Worm (Caenorhabditis elegans) whole organism, L4 larva: Measurements from ENCODE around the gene R04E5.9.

ENCODE experiments used
- D1046.2 ChIP-seq: fragments of 200-800 bp; sonication (Bioruptor generic); IDR thresholded peaks from 2 replicates; pipeline ENCODE4 v1.3.6; 2022; ENCODE audit warnings: missing genetic modification characterization, missing compliant biosample characterization
- F26F4.8 ChIP-seq: fragments of 200-800 bp; sonication (Bioruptor generic); conservative IDR thresholded peaks from 2 replicates; pipeline ENCODE4 v1.3.6; 2022; ENCODE audit warnings: missing genetic modification characterization, missing compliant biosample characterization
- F37D6.2 ChIP-seq: sonication (generic microtip); optimal IDR thresholded peaks from 2 replicates; lab custom pipeline; 2016; ENCODE audit warnings: mild to moderate bottlenecking, missing genetic modification characterization, missing compliant biosample characterization
- R02D3.7 ChIP-seq: fragments of 150-350 bp; sonication (generic microtip); optimal IDR thresholded peaks from 3 replicates; lab custom pipeline; 2014; ENCODE audit warnings: missing biosample characterization, missing genetic modification characterization
- T26A8.4 ChIP-seq: fragments of 200-800 bp; sonication (Bioruptor generic); IDR thresholded peaks from 2 replicates; pipeline ENCODE4 v1.3.6; 2022; ENCODE audit warnings: missing genetic modification characterization, missing compliant biosample characterization
- Y5F2A.4 ChIP-seq: fragments of 200-800 bp; sonication (Bioruptor generic); optimal IDR thresholded peaks from 2 replicates; lab custom pipeline; 2018; ENCODE audit warnings: mild to moderate bottlenecking, missing genetic modification characterization, missing compliant biosample characterization
- Y75B8A.6 ChIP-seq: fragments of 200-800 bp; sonication (Bioruptor generic); IDR thresholded peaks from 2 replicates; pipeline ENCODE4 v1.3.6; 2022; ENCODE audit warnings: missing genetic modification reagents, missing genetic modification characterization, missing compliant biosample characterization
- ZK337.2 ChIP-seq: fragments of 200-800 bp; sonication (Bioruptor generic); IDR thresholded peaks from 2 replicates; pipeline ENCODE4 v1.3.6; 2022; ENCODE audit warnings: missing genetic modification reagents, missing genetic modification characterization, missing compliant biosample characterization
- ceh-20 ChIP-seq: fragments of 200-800 bp; sonication (Bioruptor generic); IDR thresholded peaks from 2 replicates; pipeline ENCODE4 v1.3.6; 2022; ENCODE audit warnings: missing genetic modification reagents, missing genetic modification characterization, missing compliant biosample characterization
- ceh-28 ChIP-seq: fragments of 150-350 bp; optimal IDR thresholded peaks from 2 replicates; lab custom pipeline; 2014; ENCODE audit warnings: missing biosample characterization, missing genetic modification reagents, missing genetic modification characterization
- ceh-32 ChIP-seq: sonication (generic microtip); optimal IDR thresholded peaks from 2 replicates; lab custom pipeline; 2016; ENCODE audit warnings: mild to moderate bottlenecking, missing genetic modification characterization, missing compliant biosample characterization; ENCODE audit not compliant: poor library complexity
- ceh-44 ChIP-seq: fragments of 200-800 bp; sonication (Bioruptor generic); IDR thresholded peaks from 2 replicates; pipeline ENCODE4 v1.3.6; 2022; ENCODE audit warnings: missing genetic modification reagents, missing genetic modification characterization, missing compliant biosample characterization
- ctbp-1 ChIP-seq: fragments of 200-800 bp; sonication (Bioruptor generic); IDR thresholded peaks from 2 replicates; pipeline ENCODE4 v1.3.6; 2022; ENCODE audit warnings: missing genetic modification reagents, missing genetic modification characterization, missing compliant biosample characterization
- daf-16 ChIP-seq, 3 experiments: sonication (generic microtip); optimal IDR thresholded peaks; 2 replicates each; lab custom pipeline; 2016 to 2017; ENCODE audit warnings: missing genetic modification characterization in 3 of 3, missing genetic modification reagents in 3 of 3, mild to moderate bottlenecking in 2 of 3, missing compliant biosample characterization in 2 of 3, missing biosample characterization in 1 of 3, moderate library complexity in 1 of 3
- dmd-6 ChIP-seq: fragments of 200-800 bp; sonication (Bioruptor generic); IDR thresholded peaks from 2 replicates; pipeline ENCODE4 v1.3.6; 2022; ENCODE audit warnings: missing genetic modification reagents, missing genetic modification characterization, missing compliant biosample characterization
- dmd-8 ChIP-seq: fragments of 200-800 bp; sonication (Bioruptor generic); IDR thresholded peaks from 2 replicates; pipeline ENCODE4 v1.3.6; 2022; ENCODE audit warnings: missing genetic modification characterization, missing compliant biosample characterization
- dpl-1 ChIP-seq: fragments of 150-350 bp; optimal IDR thresholded peaks from 2 replicates; lab custom pipeline; 2014; ENCODE audit warnings: missing biosample characterization, missing genetic modification reagents, missing genetic modification characterization
- duxl-1 ChIP-seq: sonication (generic microtip); optimal IDR thresholded peaks from 2 replicates; lab custom pipeline; 2016; ENCODE audit warnings: mild to moderate bottlenecking, missing genetic modification characterization, moderate library complexity, missing compliant biosample characterization; ENCODE audit not compliant: poor library complexity
- dve-1 ChIP-seq: sonication (generic microtip); optimal IDR thresholded peaks from 2 replicates; lab custom pipeline; 2017; ENCODE audit warnings: antibody characterized with exemption, mild to moderate bottlenecking, missing genetic modification characterization, missing compliant biosample characterization; ENCODE audit not compliant: insufficient read depth
- egl-27 ChIP-seq: sonication (generic microtip); optimal IDR thresholded peaks from 3 replicates; lab custom pipeline; 2017; ENCODE audit warnings: missing biosample characterization, missing genetic modification reagents, missing genetic modification characterization
- egl-43 ChIP-seq: fragments of 200-800 bp; sonication (Bioruptor generic); IDR thresholded peaks from 2 replicates; pipeline ENCODE4 v1.3.6; 2022; ENCODE audit warnings: missing genetic modification reagents, missing genetic modification characterization, missing compliant biosample characterization
- fkh-10 ChIP-seq: fragments of 150-350 bp; optimal IDR thresholded peaks from 2 replicates; lab custom pipeline; 2014; ENCODE audit warnings: missing biosample characterization, missing genetic modification reagents, missing genetic modification characterization
- gei-8 ChIP-seq: fragments of 200-800 bp; sonication (Bioruptor generic); optimal IDR thresholded peaks from 2 replicates; lab custom pipeline; 2018; ENCODE audit warnings: mild to moderate bottlenecking, missing genetic modification characterization, missing compliant biosample characterization
- hmg-1.1 ChIP-seq: fragments of 200-800 bp; sonication (Bioruptor generic); IDR thresholded peaks from 2 replicates; pipeline ENCODE4 v1.3.6; 2022; ENCODE audit warnings: missing genetic modification reagents, missing genetic modification characterization, missing compliant biosample characterization
- jun-1 ChIP-seq: fragments of 150-350 bp; optimal IDR thresholded peaks from 2 replicates; lab custom pipeline; 2014; ENCODE audit warnings: missing biosample characterization, missing genetic modification reagents, missing genetic modification characterization
- lim-7 ChIP-seq: fragments of 200-800 bp; sonication (Bioruptor generic); IDR thresholded peaks from 2 replicates; pipeline ENCODE4 v1.3.6; 2022; ENCODE audit warnings: missing genetic modification characterization, missing compliant biosample characterization
- lin-1 ChIP-seq: fragments of 200-800 bp; sonication (Bioruptor generic); IDR thresholded peaks from 2 replicates; pipeline ENCODE4 v1.3.6; 2022; ENCODE audit warnings: missing genetic modification reagents, missing genetic modification characterization, missing compliant biosample characterization
- lin-29 ChIP-seq: fragments of 200-800 bp; sonication (Bioruptor generic); IDR thresholded peaks from 2 replicates; pipeline ENCODE4 v1.3.6; 2022; ENCODE audit warnings: missing genetic modification reagents, missing genetic modification characterization, missing compliant biosample characterization
- lin-38 ChIP-seq: fragments of 200-800 bp; sonication (Bioruptor generic); IDR thresholded peaks from 2 replicates; pipeline ENCODE4 v1.3.6; 2022; ENCODE audit warnings: missing genetic modification reagents, missing genetic modification characterization, missing compliant biosample characterization
- lin-39 ChIP-seq: fragments of 150-350 bp; optimal IDR thresholded peaks from 2 replicates; lab custom pipeline; 2014; ENCODE audit warnings: missing biosample characterization, missing genetic modification reagents, missing genetic modification characterization
- lsy-2 ChIP-seq, 2 experiments: fragments of 150-350 bp in 1 of 2; sonication (generic microtip) in 1 of 2; optimal IDR thresholded peaks; 2 replicates each; lab custom pipeline; 2014 to 2017; ENCODE audit warnings: missing biosample characterization in 2 of 2, missing genetic modification characterization in 2 of 2
- madf-5 ChIP-seq, 2 experiments: fragments of 200-800 bp; sonication (Bioruptor generic); IDR thresholded peaks; 2 replicates each; pipeline ENCODE4 v1.3.6; 2022; ENCODE audit warnings: missing compliant biosample characterization in 2 of 2, missing genetic modification characterization in 2 of 2
- mdt-29 ChIP-seq: fragments of 200-800 bp; sonication (Bioruptor generic); IDR thresholded peaks from 2 replicates; pipeline ENCODE4 v1.3.6; 2022; ENCODE audit warnings: missing genetic modification reagents, missing genetic modification characterization, missing compliant biosample characterization
- mes-2 ChIP-seq: sonication (generic microtip); optimal IDR thresholded peaks from 2 replicates; lab custom pipeline; 2016; ENCODE audit warnings: missing genotype, mild to moderate bottlenecking, missing genetic modification characterization, missing compliant biosample characterization; ENCODE audit not compliant: poor library complexity, severe bottlenecking
- mxl-3 ChIP-seq: fragments of 200-800 bp; sonication (Bioruptor generic); optimal IDR thresholded peaks from 2 replicates; lab custom pipeline; 2018; ENCODE audit warnings: mild to moderate bottlenecking, missing genetic modification characterization, missing compliant biosample characterization
- nhr-10 ChIP-seq: fragments of 150-350 bp; optimal IDR thresholded peaks from 2 replicates; lab custom pipeline; 2014; ENCODE audit warnings: missing biosample characterization, missing genetic modification characterization
- nhr-102 ChIP-seq: sonication (generic microtip); optimal IDR thresholded peaks from 2 replicates; lab custom pipeline; 2016; ENCODE audit warnings: mild to moderate bottlenecking, missing genetic modification characterization, moderate library complexity, missing compliant biosample characterization
- nhr-28 ChIP-seq: fragments of 150-350 bp; optimal IDR thresholded peaks from 2 replicates; lab custom pipeline; 2014; ENCODE audit warnings: missing biosample characterization, missing genetic modification characterization
- nhr-77 ChIP-seq: fragments of 150-350 bp; optimal IDR thresholded peaks from 2 replicates; lab custom pipeline; 2014; ENCODE audit warnings: missing biosample characterization, missing genetic modification characterization
- saeg-2 ChIP-seq: fragments of 200-800 bp; sonication (Bioruptor generic); IDR thresholded peaks from 2 replicates; pipeline ENCODE4 v1.3.6; 2022; ENCODE audit warnings: missing genetic modification reagents, missing genetic modification characterization, missing compliant biosample characterization
- snpc-1.2 ChIP-seq: fragments of 200-800 bp; sonication (Bioruptor generic); IDR thresholded peaks from 2 replicates; pipeline ENCODE4 v1.3.6; 2022; ENCODE audit warnings: missing genetic modification reagents, missing genetic modification characterization, missing compliant biosample characterization
- spr-1 ChIP-seq: sonication (generic microtip); optimal IDR thresholded peaks from 2 replicates; lab custom pipeline; 2016; ENCODE audit warnings: mild to moderate bottlenecking, missing genetic modification characterization, missing compliant biosample characterization
- spr-3 ChIP-seq: fragments of 200-800 bp; sonication (Bioruptor generic); optimal IDR thresholded peaks from 2 replicates; lab custom pipeline; 2018; ENCODE audit warnings: mild to moderate bottlenecking, missing genetic modification characterization, missing compliant biosample characterization
- tag-97 ChIP-seq: fragments of 200-800 bp; sonication (Bioruptor generic); IDR thresholded peaks from 2 replicates; pipeline ENCODE4 v1.3.6; 2022; ENCODE audit warnings: missing genetic modification characterization, missing compliant biosample characterization
- vab-7 ChIP-seq: fragments of 200-800 bp; sonication (Bioruptor generic); IDR thresholded peaks from 2 replicates; pipeline ENCODE4 v1.3.6; 2022; ENCODE audit warnings: missing genetic modification reagents, missing genetic modification characterization, missing compliant biosample characterization
- zag-1 ChIP-seq: fragments of 150-350 bp; optimal IDR thresholded peaks from 2 replicates; lab custom pipeline; 2014; ENCODE audit warnings: missing biosample characterization, missing genetic modification characterization
- zfp-2 ChIP-seq: sonication (generic microtip); optimal IDR thresholded peaks from 2 replicates; lab custom pipeline; 2016; ENCODE audit warnings: mild to moderate bottlenecking, missing genetic modification characterization, missing compliant biosample characterization
- ztf-11 ChIP-seq: fragments of 150-350 bp; optimal IDR thresholded peaks from 2 replicates; lab custom pipeline; 2014; ENCODE audit warnings: missing biosample characterization, missing genetic modification characterization
- ztf-7 ChIP-seq: fragments of 150-350 bp; optimal IDR thresholded peaks from 2 replicates; lab custom pipeline; 2014; ENCODE audit warnings: missing biosample characterization, missing genetic modification characterization

Gene R04E5.9

ce11 chrX:8838176-8838575 is 27.2 kb upstream of the R04E5.9 start (continued):
- TF ChIP-seq zfp-2: no peak
- peak; percentile 66; the same call in 1 of the 2 replicates for TF ChIP-seq lin-38 (GFP tag; lab: Robert Waterston, UW)
- no peak for TF ChIP-seq mes-2 (tag; lab: Kevin White, UChicago)
- no peak for TF ChIP-seq spr-1 (tag; lab: Kevin White, UChicago)
- TF ChIP-seq lin-29: no peak
- TF ChIP-seq ceh-28 (tag; lab: Kevin White, UChicago): no peak
- TF ChIP-seq lin-39 (tag; lab: Kevin White, UChicago): no peak
- TF ChIP-seq lim-7 (GFP tag; lab: Robert Waterston, UW): peak; percentile 91
- no peak for TF ChIP-seq gei-8 (GFP tag; lab: Kevin White, UChicago)
- TF ChIP-seq dmd-6: no peak; the same call in 1 of the 2 replicates
- TF ChIP-seq mdt-29: 0 out of 2 replicates have a peak, but pooled peaks have one; percentile 52
- peak; percentile 70; the same call in 1 of the 2 replicates for TF ChIP-seq vab-7 (GFP tag; lab: Robert Waterston, UW)
- TF ChIP-seq lin-1 (GFP tag; lab: Robert Waterston, UW): no peak
- TF ChIP-seq Y75B8A.6 (GFP tag; lab: Robert Waterston, UW): no peak
- TF ChIP-seq spr-3: no peak
- TF ChIP-seq egl-27 (tag; lab: Kevin White, UChicago): no peak
- TF ChIP-seq fkh-10 (GFP tag; lab: Kevin White, UChicago): no peak
- TF ChIP-seq ctbp-1: 0 out of 2 replicates have a peak, but pooled peaks have one; percentile 32
- TF ChIP-seq tag-97: no peak
- peak; percentile 3 for TF ChIP-seq mxl-3 (GFP tag; lab: Kevin White, UChicago)
- TF ChIP-seq daf-16 (GFP tag; optimal IDR thresholded peaks at IDR 0.05; lab: Kevin White, UChicago): peak in 1 of 2 experiments; percentile 70
- peak; percentile 15 for TF ChIP-seq daf-16 (tag; optimal IDR thresholded peaks at IDR 0.05; lab: Kevin White, UChicago)
- TF ChIP-seq snpc-1.2: no peak
- TF ChIP-seq ceh-20: no peak; the same call in 1 of the 2 replicates
- TF ChIP-seq duxl-1: peak; percentile 41
- no peak for TF ChIP-seq ceh-44
- no peak for TF ChIP-seq saeg-2 (GFP tag; lab: Robert Waterston, UW)
- TF ChIP-seq egl-43: peak; percentile 86
- TF ChIP-seq madf-5 (GFP tag; IDR thresholded peaks at IDR 0.05; lab: Robert Waterston, UW): no peak
- TF ChIP-seq T26A8.4 (GFP tag; lab: Robert Waterston, UW): peak; percentile 54; the same call in 1 of the 2 replicates
- peak; percentile 8 for TF ChIP-seq nhr-102
- no peak for TF ChIP-seq nhr-77 (tag; lab: Kevin White, UChicago)
- no peak for TF ChIP-seq D1046.2 (GFP tag; lab: Robert Waterston, UW)
- TF ChIP-seq zag-1 (tag; lab: Kevin White, UChicago): no peak
- TF ChIP-seq jun-1: no peak
- no peak for TF ChIP-seq F26F4.8 (GFP tag; lab: Robert Waterston, UW)
- TF ChIP-seq ceh-32: no peak
- TF ChIP-seq nhr-28: no peak
- TF ChIP-seq dpl-1 (GFP tag; lab: Kevin White, UChicago): peak; percentile 10
- TF ChIP-seq dve-1: peak; percentile 35
- no peak for TF ChIP-seq lsy-2 (tag; optimal IDR thresholded peaks at IDR 0.05; lab: Kevin White, UChicago)
- TF ChIP-seq hmg-1.1 (GFP tag; lab: Robert Waterston, UW): 0 out of 2 replicates have a peak, but pooled peaks have one; percentile 34

ce11 chrX:8835887-8836348 is 25.0 kb upstream of the R04E5.9 start, which contains the start of gene C28G1.2:
Gene C28G1.2 (plus strand): TSS chrX:8836016.
- TF ChIP-seq R02D3.7 (tag; lab: Kevin White, UChicago): peak; percentile 48
- TF ChIP-seq saeg-2 (GFP tag; lab: Robert Waterston, UW): peak; percentile 87
- TF ChIP-seq lsy-2 (tag; optimal IDR thresholded peaks at IDR 0.05; lab: Kevin White, UChicago): peak; percentile 65 to 88
- peak; percentile 95 for TF ChIP-seq T26A8.4 (GFP tag; lab: Robert Waterston, UW)
- TF ChIP-seq fkh-10 (GFP tag; lab: Kevin White, UChicago): peak; percentile 89
- peak; percentile 88 for TF ChIP-seq nhr-102
- peak; percentile 91 to 98 for TF ChIP-seq madf-5 (GFP tag; IDR thresholded peaks at IDR 0.05; lab: Robert Waterston, UW)
- TF ChIP-seq ZK337.2 (GFP tag; lab: Robert Waterston, UW): peak; percentile 81
- TF ChIP-seq zag-1 (tag; lab: Kevin White, UChicago): peak; percentile 48
- TF ChIP-seq dmd-8 (GFP tag; lab: Robert Waterston, UW): peak; percentile 98
- peak; percentile 95 for TF ChIP-seq dve-1
- peak; percentile 90 for TF ChIP-seq ztf-7 (tag; lab: Kevin White, UChicago)
- TF ChIP-seq ztf-11 (tag; lab: Kevin White, UChicago): no peak
- peak; percentile 83 for TF ChIP-seq lin-1 (GFP tag; lab: Robert Waterston, UW)
- peak; percentile 94 for TF ChIP-seq ctbp-1
- peak; percentile 87 for TF ChIP-seq Y5F2A.4
- peak; percentile 87 for TF ChIP-seq mxl-3 (GFP tag; lab: Kevin White, UChicago)
- TF ChIP-seq nhr-10 (tag; lab: Kevin White, UChicago): peak; percentile 18
- peak; percentile 87 for TF ChIP-seq gei-8 (GFP tag; lab: Kevin White, UChicago)
- peak; percentile 95; the same call in 1 of the 2 replicates for TF ChIP-seq Y75B8A.6 (GFP tag; lab: Robert Waterston, UW)
- peak; percentile 88 for TF ChIP-seq F37D6.2 (tag; lab: Kevin White, UChicago)
- peak; percentile 72 for TF ChIP-seq nhr-28
